Fruit fly (Drosophila melanogaster): Measurements from ENCODE around the gene CG8159.
A peak's percentile ranks its signal among the peaks of the same experiment; 100 is the strongest.

Gene CG8159

DNA sequence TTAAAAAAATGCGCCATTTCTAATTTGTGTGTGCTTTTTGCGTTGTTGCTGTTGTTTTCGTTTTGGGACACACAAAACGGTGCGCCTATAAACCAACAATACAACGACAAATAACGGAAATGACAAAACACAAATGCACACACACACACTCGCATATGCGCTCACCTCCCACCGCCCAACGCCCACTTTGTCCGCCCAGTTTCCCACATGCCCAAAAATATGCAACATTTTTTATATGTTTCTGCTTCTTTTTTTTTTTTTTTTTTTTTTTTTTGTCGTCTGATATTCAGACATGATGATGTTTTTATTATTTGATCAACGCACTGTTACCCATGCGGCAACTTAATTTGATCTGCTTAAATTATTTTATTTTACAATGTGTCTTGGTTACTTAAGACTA is 19.5 kb upstream of the CG8159 start:
- TF ChIP-seq CG8159 (tag; optimal IDR thresholded peaks at IDR 0.05), result peak; percentile 12
- no peak; the same call in 2 of the 3 replicates for TF ChIP-seq CG4496 (GFP tag; IDR thresholded peaks at IDR 0.05)

DNA sequence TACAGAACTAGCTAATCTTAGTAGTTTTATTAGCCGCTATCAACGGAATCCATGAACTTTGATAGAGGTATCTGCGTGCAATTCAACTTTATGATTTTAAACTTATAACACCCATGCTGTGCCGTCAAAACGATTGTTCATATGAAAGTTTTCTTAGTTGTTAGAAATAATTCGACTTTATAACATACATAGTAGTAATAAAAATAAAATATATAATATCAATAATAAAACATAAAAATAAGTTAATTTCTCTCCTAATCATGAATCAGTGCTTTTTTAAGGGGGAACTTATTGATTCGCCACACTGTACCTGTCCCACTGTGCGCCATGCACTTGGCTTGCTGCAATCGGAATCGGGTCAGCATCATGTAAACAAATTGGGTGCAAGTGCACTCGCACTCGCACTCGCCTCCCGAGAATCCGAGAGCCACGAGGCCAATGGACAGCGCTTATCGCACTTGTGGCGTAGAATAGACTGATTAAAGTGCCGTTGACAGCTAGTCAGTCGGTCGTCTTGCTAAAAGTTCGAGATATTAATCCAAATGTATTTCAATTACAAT is 14.7 kb upstream of the CG8159 start:
- TF ChIP-seq Pif1B (GFP tag; optimal IDR thresholded peaks at IDR 0.05), result no peak
- TF ChIP-seq Pif1A (GFP tag; optimal IDR thresholded peaks at IDR 0.05), result no peak
- no peak for TF ChIP-seq Snoo (tag; optimal IDR thresholded peaks at IDR 0.05)
- peak; percentile 28; the same call in 1 of the 3 replicates for TF ChIP-seq CG4496 (GFP tag; IDR thresholded peaks at IDR 0.05)
- peak; percentile 50 for TF ChIP-seq CG32121 (GFP tag; IDR thresholded peaks at IDR 0.05)
- no peak for TF ChIP-seq rn (GFP tag; IDR thresholded peaks at IDR 0.05)
- TF ChIP-seq CG13204 (GFP tag; optimal IDR thresholded peaks at IDR 0.05), result no peak
- TF ChIP-seq EcR (GFP tag; optimal IDR thresholded peaks at IDR 0.05), result peak; percentile 95
- no peak for TF ChIP-seq D1 (tag; optimal IDR thresholded peaks at IDR 0.05)
- peak; percentile 45; the same call in 1 of the 3 replicates for TF ChIP-seq fd96Ca (GFP tag; IDR thresholded peaks at IDR 0.05)
- TF ChIP-seq CG9948 (tag; optimal IDR thresholded peaks at IDR 0.05), result no peak
- no peak for TF ChIP-seq CG10348 (GFP tag; IDR thresholded peaks at IDR 0.05)
- peak; percentile 14 for TF ChIP-seq CG8159 (tag; optimal IDR thresholded peaks at IDR 0.05)
- TF ChIP-seq gl (tag; optimal IDR thresholded peaks at IDR 0.05), result no peak
- TF ChIP-seq CG14655 (GFP tag; optimal IDR thresholded peaks at IDR 0.05), result peak; percentile 19
- peak; percentile 59 for TF ChIP-seq Ets98B (GFP tag; IDR thresholded peaks at IDR 0.05)

DNA sequence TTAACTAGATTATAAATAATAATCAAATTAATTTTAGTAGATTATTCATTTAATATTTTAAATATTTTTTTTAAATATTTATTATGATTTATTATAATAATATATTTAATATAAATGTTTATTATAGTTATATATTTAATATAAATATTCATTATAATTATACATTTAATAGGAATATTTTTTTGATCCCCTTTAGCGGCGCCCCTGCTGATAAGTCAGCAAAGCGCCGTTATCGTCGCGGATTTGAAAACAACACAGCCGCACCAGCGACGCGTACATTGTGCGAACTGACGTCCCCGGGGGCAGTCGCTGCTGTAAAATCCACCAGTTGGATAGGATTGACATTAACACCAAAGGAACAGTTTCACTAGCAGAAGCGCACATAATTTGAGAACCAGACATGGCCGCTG is 13.9 kb upstream of the CG8159 start, which contains the start of gene CG8112:
TSS of gene CG8112 (plus strand) at position 212 of the 410 bp plus-strand sequence.
- no peak for TF ChIP-seq CG13204 (GFP tag; optimal IDR thresholded peaks at IDR 0.05)
- peak; percentile 12; the same call in 1 of the 3 replicates for TF ChIP-seq CG4496 (GFP tag; IDR thresholded peaks at IDR 0.05)
- peak; percentile 23 for TF ChIP-seq CG8159 (tag; optimal IDR thresholded peaks at IDR 0.05)
- no peak for TF ChIP-seq gl (tag; optimal IDR thresholded peaks at IDR 0.05)
- TF ChIP-seq Pif1A (GFP tag; optimal IDR thresholded peaks at IDR 0.05), result no peak
- peak; percentile 5 for TF ChIP-seq CG17806 (tag; optimal IDR thresholded peaks at IDR 0.05)
- TF ChIP-seq CG14655 (GFP tag; optimal IDR thresholded peaks at IDR 0.05), result no peak
- TF ChIP-seq rn (GFP tag; IDR thresholded peaks at IDR 0.05), result no peak
- no peak for TF ChIP-seq CG9948 (tag; optimal IDR thresholded peaks at IDR 0.05)
- TF ChIP-seq EcR (GFP tag; optimal IDR thresholded peaks at IDR 0.05), result no peak
- peak; percentile 25 for TF ChIP-seq CG15710 (tag; optimal IDR thresholded peaks at IDR 0.05)
- TF ChIP-seq CG32121 (GFP tag; IDR thresholded peaks at IDR 0.05), result no peak
- no peak for TF ChIP-seq fd96Ca (GFP tag; IDR thresholded peaks at IDR 0.05)
- 0 out of 2 replicates have a peak, but pooled peaks have one; percentile 9 for TF ChIP-seq CG12605 (GFP tag; IDR thresholded peaks at IDR 0.05)
- TF ChIP-seq D1 (tag; optimal IDR thresholded peaks at IDR 0.05), result no peak
- peak; percentile 30 for TF ChIP-seq Snoo (tag; optimal IDR thresholded peaks at IDR 0.05)
- peak; percentile 20; the same call in 1 of the 2 replicates for TF ChIP-seq Ets98B (GFP tag; IDR thresholded peaks at IDR 0.05)
- TF ChIP-seq CG10348 (GFP tag; IDR thresholded peaks at IDR 0.05), result no peak
- no peak for TF ChIP-seq CG34367 (tag; optimal IDR thresholded peaks at IDR 0.05)
- no peak for TF ChIP-seq CG8301 (tag; optimal IDR thresholded peaks at IDR 0.05)
- peak; percentile 38 for TF ChIP-seq Pif1B (GFP tag; optimal IDR thresholded peaks at IDR 0.05)

DNA sequence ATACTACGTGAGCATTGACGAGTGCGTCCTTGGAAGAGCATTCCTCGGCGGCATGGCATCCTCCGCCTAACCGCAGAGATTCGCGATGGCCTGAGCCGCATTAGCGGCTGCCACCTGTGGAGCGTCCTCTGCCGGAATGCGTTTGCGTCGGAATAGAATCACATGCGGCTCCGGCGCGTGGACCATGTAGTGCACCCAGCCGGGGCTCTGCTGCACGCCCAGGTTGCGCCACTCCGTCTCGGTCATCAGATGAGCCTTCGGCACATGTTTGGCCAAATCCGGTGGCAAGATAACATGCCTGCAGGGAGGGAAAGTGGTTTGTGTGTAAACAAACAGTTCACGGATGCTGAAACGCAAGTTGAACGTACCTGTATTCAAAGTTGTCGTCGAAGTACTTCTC is 11.3 kb upstream of the CG8159 start:
- TF ChIP-seq CG32121 (GFP tag; IDR thresholded peaks at IDR 0.05) (no peak), CG12605 (GFP tag; IDR thresholded peaks at IDR 0.05) (peak; percentile 55; the same call in 1 of the 2 replicates), CG9948 (tag; optimal IDR thresholded peaks at IDR 0.05) (no peak), D1 (tag; optimal IDR thresholded peaks at IDR 0.05) (no peak), CG8159 (tag; optimal IDR thresholded peaks at IDR 0.05) (no peak)

DNA sequence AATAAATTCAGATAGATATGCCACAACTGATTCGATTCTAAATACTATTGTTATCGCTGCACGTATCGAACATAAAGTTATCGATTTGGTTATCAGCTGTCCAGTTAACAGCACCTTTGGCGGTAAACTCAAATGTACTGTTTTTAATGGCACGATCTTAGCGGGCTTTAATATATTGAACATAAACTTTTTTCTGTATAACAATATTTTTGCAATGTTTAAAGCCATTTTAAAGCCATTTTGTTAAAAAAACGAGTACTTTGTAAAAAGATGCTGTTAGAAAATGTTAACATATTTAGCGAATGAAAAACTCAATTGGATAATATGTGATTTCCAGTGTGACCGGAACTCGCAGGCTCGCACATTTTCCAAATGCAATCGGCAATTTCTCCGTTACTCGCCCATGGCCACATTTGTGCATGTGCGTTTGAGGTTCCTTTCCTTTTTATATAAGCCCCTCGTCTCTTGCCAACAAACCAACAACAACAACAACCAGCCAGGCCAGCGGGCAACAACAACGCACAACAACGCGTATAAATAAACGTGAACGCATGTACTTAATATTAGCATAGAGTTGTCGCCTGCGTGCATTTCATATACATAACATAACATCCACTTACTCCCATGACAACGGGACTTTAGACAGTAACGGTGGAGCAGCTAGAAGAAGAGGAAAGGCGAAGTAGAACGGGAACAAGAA is 10.7 kb upstream of the CG8159 start, which contains the start of gene TMEM216:
TSS of gene TMEM216 (plus strand) at position 393 of the 700 bp plus-strand sequence.
- TF ChIP-seq CG4496 (GFP tag; IDR thresholded peaks at IDR 0.05), result 0 out of 3 replicates have a peak, but pooled peaks have one; percentile 17
- peak; percentile 2 for TF ChIP-seq EcR (GFP tag; optimal IDR thresholded peaks at IDR 0.05)
- TF ChIP-seq CG14655 (GFP tag; optimal IDR thresholded peaks at IDR 0.05), result no peak
- TF ChIP-seq gl (tag; optimal IDR thresholded peaks at IDR 0.05), result peak; percentile 28
- TF ChIP-seq CG17806 (tag; optimal IDR thresholded peaks at IDR 0.05), result no peak

DNA sequence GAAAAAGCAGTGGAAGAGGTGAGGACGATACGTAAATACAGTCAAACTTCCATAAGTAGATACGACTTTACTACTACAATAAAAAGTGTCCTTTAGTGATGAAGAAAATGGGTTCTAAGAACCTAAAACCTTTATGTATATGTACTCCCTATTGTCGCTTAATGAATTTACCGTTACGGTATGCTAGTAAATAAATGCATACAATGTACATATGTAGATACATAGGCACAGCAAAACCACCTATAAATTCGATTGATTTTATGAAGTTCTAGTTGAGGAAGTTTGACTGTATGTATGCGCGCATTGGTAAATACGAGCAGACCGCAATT is 10.1 kb upstream of the CG8159 start:
- TF ChIP-seq CG9948 (tag; optimal IDR thresholded peaks at IDR 0.05), result peak; percentile 30
- TF ChIP-seq CG15710 (tag; optimal IDR thresholded peaks at IDR 0.05), result peak; percentile 4
- peak; percentile 11 for TF ChIP-seq CG8301 (tag; optimal IDR thresholded peaks at IDR 0.05)
- TF ChIP-seq fd96Ca (GFP tag; IDR thresholded peaks at IDR 0.05), result no peak
- TF ChIP-seq EcR (GFP tag; optimal IDR thresholded peaks at IDR 0.05), result no peak
- TF ChIP-seq CG12605 (GFP tag; IDR thresholded peaks at IDR 0.05), result no peak
- peak; percentile 19 for TF ChIP-seq CG17806 (tag; optimal IDR thresholded peaks at IDR 0.05)
- no peak for TF ChIP-seq Ets98B (GFP tag; IDR thresholded peaks at IDR 0.05)
- no peak for TF ChIP-seq CG8159 (tag; optimal IDR thresholded peaks at IDR 0.05)
